Worm (Caenorhabditis elegans): ENCODE measurements around the gene C16C8.8.

The C16C8.8 gene

DNA sequence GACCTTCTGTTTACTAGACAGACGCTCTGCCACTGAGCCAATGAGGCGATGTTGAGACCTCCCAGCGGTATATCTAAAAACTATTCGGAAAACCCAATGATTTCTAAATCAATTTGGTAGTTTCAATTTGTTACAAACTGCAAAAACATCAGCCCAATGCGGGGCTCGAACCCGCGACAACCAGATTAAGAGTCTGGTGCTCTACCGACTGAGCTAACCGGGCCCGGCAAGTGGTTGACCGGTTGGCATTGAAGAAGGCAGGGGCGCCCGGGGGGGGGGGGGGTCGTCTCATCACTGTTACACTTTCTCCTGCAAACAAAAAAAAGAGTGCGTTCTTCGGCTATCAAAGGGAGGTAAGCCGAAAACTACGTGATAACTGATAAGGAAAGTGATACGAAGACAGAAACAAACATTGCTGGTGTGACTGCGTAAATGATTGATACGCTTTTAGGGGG, 22.2 kb downstream of the C16C8.8 start (continued):
- peak; percentile 90 for TF ChIP-seq rpc-1 (optimal IDR thresholded peaks at IDR 0.05)
- peak; percentile 87 for TF ChIP-seq rpc-1 (tag; optimal IDR thresholded peaks at IDR 0.05)
- TF ChIP-seq ets-4 (GFP tag; optimal IDR thresholded peaks at IDR 0.05) = peak; percentile 33
- TF ChIP-seq chd-7 (tag; optimal IDR thresholded peaks at IDR 0.05) = peak; percentile 70
- TF ChIP-seq dox-1 (GFP tag; IDR thresholded peaks at IDR 0.05) = peak; percentile 92
- TF ChIP-seq athp-1 (tag; optimal IDR thresholded peaks at IDR 0.05) = peak; percentile 74
- TF ChIP-seq Y79H2A.3 (GFP tag; conservative IDR thresholded peaks at IDR 0.05) = no peak
- no peak for TF ChIP-seq F37B4.10 (GFP tag; IDR thresholded peaks at IDR 0.05)
- peak; percentile 51 for TF ChIP-seq hrde-1 (tag; optimal IDR thresholded peaks at IDR 0.05; ENCODE audit: borderline replicate concordance)
- peak; percentile 57 for TF ChIP-seq ztf-3 (GFP tag; optimal IDR thresholded peaks at IDR 0.05)
- TF ChIP-seq mes-4 (tag; optimal IDR thresholded peaks at IDR 0.05) = peak; percentile 40
- TF ChIP-seq B0261.1 (tag; optimal IDR thresholded peaks at IDR 0.05) = peak; percentile 97
- peak; percentile 46 for TF ChIP-seq gei-17 (GFP tag; optimal IDR thresholded peaks at IDR 0.05)
- no peak for TF ChIP-seq bed-2 (GFP tag; IDR thresholded peaks at IDR 0.05)
- peak; percentile 75 for TF ChIP-seq ceh-79 (tag; optimal IDR thresholded peaks at IDR 0.05)
- TF ChIP-seq unc-130 (GFP tag; optimal IDR thresholded peaks at IDR 0.05) = peak; percentile 19
- peak; percentile 52 for TF ChIP-seq T26A5.8 (tag; optimal IDR thresholded peaks at IDR 0.05)
- no peak for TF ChIP-seq lsy-27 (tag; optimal IDR thresholded peaks at IDR 0.05; ENCODE audit: borderline replicate concordance, insufficient read depth)
- peak; percentile 66 for TF ChIP-seq ztf-18 (tag; optimal IDR thresholded peaks at IDR 0.05)
- peak; percentile 87 for TF ChIP-seq Y56A3A.18 (GFP tag; IDR thresholded peaks at IDR 0.05)
- peak; percentile 69 for TF ChIP-seq madf-6 (GFP tag; IDR thresholded peaks at IDR 0.05)
- TF ChIP-seq atf-7 (tag; optimal IDR thresholded peaks at IDR 0.05) = peak; percentile 75
- peak; percentile 27 for TF ChIP-seq tlf-1 (GFP tag; optimal IDR thresholded peaks at IDR 0.05)
- TF ChIP-seq F23B12.7 (tag; optimal IDR thresholded peaks at IDR 0.05; ENCODE audit: insufficient read depth) = no peak
- 0 out of 2 replicates have a peak, but pooled peaks have one; percentile 21 for TF ChIP-seq ceh-91 (GFP tag; IDR thresholded peaks at IDR 0.05)
- no peak for TF ChIP-seq pha-4 (tag; optimal IDR thresholded peaks at IDR 0.05)
- TF ChIP-seq lin-40 (tag; optimal IDR thresholded peaks at IDR 0.05) = no peak
- TF ChIP-seq attf-5 (GFP tag; optimal IDR thresholded peaks at IDR 0.05) = peak; percentile 55
- TF ChIP-seq Y53F4B.3 (GFP tag; IDR thresholded peaks at IDR 0.05) = no peak
- peak; percentile 55 for TF ChIP-seq madf-10 (tag; optimal IDR thresholded peaks at IDR 0.05)
- peak; percentile 82 for TF ChIP-seq repo-1 (tag; optimal IDR thresholded peaks at IDR 0.05)
- TF ChIP-seq ama-1 (optimal IDR thresholded peaks at IDR 0.05) = no peak
- TF ChIP-seq ama-1 (GFP tag; optimal IDR thresholded peaks at IDR 0.05) = peak in 1 of 2 experiments; percentile 65
- peak; percentile 80 for TF ChIP-seq die-1 (tag; optimal IDR thresholded peaks at IDR 0.05)
- peak; percentile 80 for TF ChIP-seq mcd-1 (GFP tag; IDR thresholded peaks at IDR 0.05)
- TF ChIP-seq dpl-1 (GFP tag; optimal IDR thresholded peaks at IDR 0.05) = no peak
- peak; percentile 65 for TF ChIP-seq lsl-1 (GFP tag; optimal IDR thresholded peaks at IDR 0.05)
- no peak for TF ChIP-seq bed-1 (GFP tag; IDR thresholded peaks at IDR 0.05)
- peak; percentile 96 for TF ChIP-seq lin-26 (GFP tag; IDR thresholded peaks at IDR 0.05)
- peak in 1 of 3 experiments; percentile 39 for TF ChIP-seq lin-35 (GFP tag; optimal IDR thresholded peaks at IDR 0.05)
- TF ChIP-seq F49E8.2 (tag; optimal IDR thresholded peaks at IDR 0.05; ENCODE audit: insufficient read depth) = no peak
- TF ChIP-seq lin-54 (GFP tag; optimal IDR thresholded peaks at IDR 0.05) = peak; percentile 59
- TF ChIP-seq attf-6 (GFP tag; IDR thresholded peaks at IDR 0.05) = 0 out of 2 replicates have a peak, but pooled peaks have one; percentile 39
- no peak for TF ChIP-seq mel-28 (tag; optimal IDR thresholded peaks at IDR 0.05; ENCODE audit: borderline replicate concordance)
- peak; percentile 69 for TF ChIP-seq nhr-27 (tag; optimal IDR thresholded peaks at IDR 0.05)
- no peak for TF ChIP-seq sdz-38 (tag; optimal IDR thresholded peaks at IDR 0.05)
- no peak for TF ChIP-seq unc-62 (GFP tag; optimal IDR thresholded peaks at IDR 0.05)
- 0 out of 2 replicates have a peak, but pooled peaks have one; percentile 32 for TF ChIP-seq F33H1.4 (GFP tag; IDR thresholded peaks at IDR 0.05)
- peak; percentile 7 for TF ChIP-seq snpc-1.1 (tag; optimal IDR thresholded peaks at IDR 0.05; ENCODE audit: insufficient read depth)
